Fruit fly (Drosophila melanogaster): ENCODE data around the gene CG11927.
A peak's percentile ranks its signal among the peaks of the same experiment; 100 is the strongest.

dm6 chr2L:4850356-4850755 lies 2.8 kb downstream of the CG11927 start, which contains the start of the genes mRpS2 and Mon1:
- TF ChIP-seq seq (GFP tag; IDR thresholded peaks at IDR 0.05), result peak; percentile 90
- TF ChIP-seq Dad (GFP tag; optimal IDR thresholded peaks at IDR 0.05), result peak; percentile 73
- TF ChIP-seq CG3838 (GFP tag; optimal IDR thresholded peaks at IDR 0.05), result peak; percentile 70
- TF ChIP-seq CG12219 (GFP tag; optimal IDR thresholded peaks at IDR 0.05), result peak; percentile 71
- TF ChIP-seq CG7963 (GFP tag; IDR thresholded peaks at IDR 0.05; ENCODE audit: partially characterized antibody), result no peak
- TF ChIP-seq CG10565 (GFP tag; optimal IDR thresholded peaks at IDR 0.05), result peak; percentile 3
- TF ChIP-seq Rfx (GFP tag; IDR thresholded peaks at IDR 0.05), result peak; percentile 97
- peak; percentile 79 for TF ChIP-seq run (tag; optimal IDR thresholded peaks at IDR 0.05)
